Worm (Caenorhabditis elegans): ENCODE results near the gene nstp-8.

DNA sequence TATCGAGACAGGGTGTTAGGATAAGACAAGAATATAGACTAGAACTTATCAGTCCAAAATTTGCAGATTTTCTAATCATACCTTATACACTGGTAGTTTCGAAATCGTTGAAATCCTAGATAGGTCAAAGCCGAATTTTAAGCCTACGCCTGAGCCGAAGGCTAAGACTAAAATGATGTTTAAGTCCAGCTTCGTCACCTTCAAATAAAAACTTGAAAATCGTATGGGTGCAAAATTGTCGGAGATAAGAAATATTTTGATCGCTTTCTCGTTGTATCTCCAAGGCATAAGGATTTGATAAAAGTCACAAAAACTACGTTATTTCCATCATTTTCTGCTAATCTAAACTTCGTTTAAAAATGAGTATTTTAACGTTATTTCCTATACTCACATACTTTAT is 45.2 kb downstream of the nstp-8 start, which contains the start of gene F41B5.12:
- TF ChIP-seq hmg-1.1 (GFP tag; IDR thresholded peaks at IDR 0.05) (no peak), egl-27 (tag; optimal IDR thresholded peaks at IDR 0.05) (no peak), jun-1 (tag; optimal IDR thresholded peaks at IDR 0.05) (no peak), unc-62 (GFP tag; optimal IDR thresholded peaks at IDR 0.05 in 1 of 2) (no peak), unc-62 (tag; optimal IDR thresholded peaks at IDR 0.05) (no peak), fos-1 (tag; optimal IDR thresholded peaks at IDR 0.05) (no peak), lin-13 (GFP tag; optimal IDR thresholded peaks at IDR 0.05) (no peak), unc-39 (tag; optimal IDR thresholded peaks at IDR 0.05) (no peak), R02D3.7 (tag; optimal IDR thresholded peaks at IDR 0.05) (no peak), mdl-1 (tag; optimal IDR thresholded peaks at IDR 0.05) (no peak), Y75B8A.6 (GFP tag; IDR thresholded peaks at IDR 0.05) (no peak), pqm-1 (tag; optimal IDR thresholded peaks at IDR 0.05) (no peak), zag-1 (tag; optimal IDR thresholded peaks at IDR 0.05) (no peak)

Data from whole organism, L4 larva.